Worm (Caenorhabditis elegans) whole organism, L2 larva: Measurements from ENCODE around the gene W02H5.2.

Source experiments
- C34F6.9 ChIP-seq: fragments of 150-350 bp; optimal IDR thresholded peaks from 2 replicates; lab custom pipeline; 2014; ENCODE audit warnings: missing biosample characterization, missing genetic modification characterization
- F13H6.1 ChIP-seq: sonication (generic microtip); optimal IDR thresholded peaks from 2 replicates; lab custom pipeline; 2016; ENCODE audit warnings: missing genetic modification characterization, missing compliant biosample characterization
- R02D3.7 ChIP-seq: fragments of 150-350 bp; optimal IDR thresholded peaks from 2 replicates; lab custom pipeline; 2014; ENCODE audit warnings: missing biosample characterization, missing genetic modification characterization
- Y55F3AM.14 ChIP-seq: fragments of 200-800 bp; sonication (Bioruptor generic); optimal IDR thresholded peaks from 2 replicates; lab custom pipeline; 2018; ENCODE audit warnings: mild to moderate bottlenecking, missing genetic modification characterization, missing compliant biosample characterization
- alr-1 ChIP-seq: fragments of 150-350 bp; optimal IDR thresholded peaks from 2 replicates; lab custom pipeline; 2014; ENCODE audit warnings: missing biosample characterization, missing genetic modification characterization
- aly-2 ChIP-seq: fragments of 150-350 bp; optimal IDR thresholded peaks from 2 replicates; lab custom pipeline; 2014; ENCODE audit warnings: missing biosample characterization, missing genetic modification characterization
- ama-1 ChIP-seq: fragments of 150-350 bp; optimal IDR thresholded peaks from 2 replicates; lab custom pipeline; 2018; ENCODE audit warnings: inconsistent platforms
- blmp-1 ChIP-seq: sonication (generic microtip); optimal IDR thresholded peaks from 2 replicates; lab custom pipeline; 2017; ENCODE audit warnings: missing genetic modification characterization, mild to moderate bottlenecking, missing compliant biosample characterization, antibody characterized with exemption, moderate library complexity; ENCODE audit not compliant: insufficient read depth
- ceh-16 ChIP-seq: fragments of 150-350 bp; optimal IDR thresholded peaks from 2 replicates; lab custom pipeline; 2014; ENCODE audit warnings: missing biosample characterization, missing genetic modification characterization
- ceh-82 ChIP-seq: fragments of 150-350 bp; optimal IDR thresholded peaks from 2 replicates; lab custom pipeline; 2014; ENCODE audit warnings: missing biosample characterization, missing genetic modification characterization
- crh-2 ChIP-seq: sonication (generic microtip); optimal IDR thresholded peaks from 2 replicates; lab custom pipeline; 2017; ENCODE audit warnings: missing biosample characterization, missing genetic modification characterization
- dmd-4 ChIP-seq: sonication (generic microtip); optimal IDR thresholded peaks from 2 replicates; lab custom pipeline; 2017; ENCODE audit warnings: missing biosample characterization, missing genetic modification characterization
- egl-27 ChIP-seq: sonication (generic microtip); optimal IDR thresholded peaks from 3 replicates; lab custom pipeline; 2017; ENCODE audit warnings: missing biosample characterization, missing genetic modification reagents, missing genetic modification characterization
- elt-1 ChIP-seq: fragments of 150-350 bp; optimal IDR thresholded peaks from 2 replicates; lab custom pipeline; 2014; ENCODE audit warnings: missing biosample characterization, missing genetic modification characterization
- elt-3 ChIP-seq: sonication (generic microtip); optimal IDR thresholded peaks from 2 replicates; lab custom pipeline; 2017; ENCODE audit warnings: missing biosample characterization, missing genetic modification characterization
- fos-1 ChIP-seq: fragments of 150-350 bp; optimal IDR thresholded peaks from 2 replicates; lab custom pipeline; 2014; ENCODE audit warnings: missing biosample characterization, missing genetic modification characterization
- gmeb-1 ChIP-seq: fragments of 150-350 bp; optimal IDR thresholded peaks from 2 replicates; lab custom pipeline; 2014; ENCODE audit warnings: missing biosample characterization, missing genetic modification characterization
- lin-11 ChIP-seq: fragments of 150-350 bp; sonication (generic microtip); optimal IDR thresholded peaks from 2 replicates; lab custom pipeline; 2014; ENCODE audit warnings: missing biosample characterization, missing genetic modification characterization, inconsistent platforms, mixed read lengths
- lin-13 ChIP-seq: fragments of 150-350 bp; optimal IDR thresholded peaks from 2 replicates; lab custom pipeline; 2014; ENCODE audit warnings: missing biosample characterization, missing genetic modification reagents, missing genetic modification characterization
- lin-39 ChIP-seq: fragments of 150-350 bp; optimal IDR thresholded peaks from 2 replicates; lab custom pipeline; 2014; ENCODE audit warnings: missing biosample characterization, missing genetic modification reagents, missing genetic modification characterization
- lsy-2 ChIP-seq, 2 experiments: fragments of 150-350 bp in 1 of 2; sonication (generic microtip) in 1 of 2; optimal IDR thresholded peaks; 2 replicates each; lab custom pipeline; 2014 to 2017; ENCODE audit warnings: missing biosample characterization in 2 of 2, missing genetic modification characterization in 2 of 2
- mab-5 ChIP-seq: fragments of 150-350 bp; optimal IDR thresholded peaks from 2 replicates; lab custom pipeline; 2014; ENCODE audit warnings: missing biosample characterization, missing genetic modification characterization
- mdl-1 ChIP-seq, 2 experiments: fragments of 150-350 bp in 1 of 2; sonication (generic microtip) in 1 of 2; optimal IDR thresholded peaks; 2 replicates each; lab custom pipeline; 2017; ENCODE audit warnings: missing biosample characterization in 2 of 2, missing genetic modification characterization in 2 of 2
- nhr-10 ChIP-seq: sonication (generic microtip); optimal IDR thresholded peaks from 2 replicates; lab custom pipeline; 2017; ENCODE audit warnings: missing biosample characterization, missing genetic modification characterization
- nhr-11 ChIP-seq: fragments of 150-350 bp; optimal IDR thresholded peaks from 2 replicates; lab custom pipeline; 2014; ENCODE audit warnings: missing biosample characterization, missing genetic modification characterization
- nhr-12 ChIP-seq: fragments of 150-350 bp; optimal IDR thresholded peaks from 2 replicates; lab custom pipeline; 2014; ENCODE audit warnings: missing biosample characterization, missing genetic modification characterization
- nhr-129 ChIP-seq: fragments of 150-350 bp; optimal IDR thresholded peaks from 2 replicates; lab custom pipeline; 2014; ENCODE audit warnings: missing biosample characterization, missing genetic modification characterization
- nhr-21 ChIP-seq: fragments of 150-350 bp; optimal IDR thresholded peaks from 2 replicates; lab custom pipeline; 2014; ENCODE audit warnings: missing biosample characterization, missing genetic modification characterization
- nhr-23 ChIP-seq: fragments of 150-350 bp; optimal IDR thresholded peaks from 2 replicates; lab custom pipeline; 2014; ENCODE audit warnings: missing biosample characterization, missing genetic modification reagents, missing genetic modification characterization
- nhr-25 ChIP-seq: fragments of 150-350 bp; sonication (generic microtip); optimal IDR thresholded peaks from 3 replicates; lab custom pipeline; 2014; ENCODE audit warnings: missing biosample characterization, missing genetic modification characterization
- nhr-6 ChIP-seq: fragments of 150-350 bp; optimal IDR thresholded peaks from 2 replicates; lab custom pipeline; 2014; ENCODE audit warnings: missing biosample characterization, missing genetic modification characterization
- nhr-77 ChIP-seq: fragments of 150-350 bp; optimal IDR thresholded peaks from 2 replicates; lab custom pipeline; 2014; ENCODE audit warnings: missing biosample characterization, missing genetic modification characterization
- skn-1 ChIP-seq: sonication (generic microtip); optimal IDR thresholded peaks from 2 replicates; lab custom pipeline; 2017; ENCODE audit warnings: missing biosample characterization, missing genetic modification characterization
- sma-3 ChIP-seq: sonication (generic microtip); optimal IDR thresholded peaks from 2 replicates; lab custom pipeline; 2016; ENCODE audit warnings: missing genetic modification reagents, missing genetic modification characterization, missing compliant biosample characterization
- sma-9 ChIP-seq, 2 experiments: fragments of 150-350 bp in 1 of 2; sonication (generic microtip) in 1 of 2; optimal IDR thresholded peaks; 2 replicates each; lab custom pipeline; 2014 to 2016; ENCODE audit warnings: missing genetic modification characterization in 2 of 2, mild to moderate bottlenecking in 1 of 2, missing biosample characterization in 1 of 2, missing compliant biosample characterization in 1 of 2, missing genetic modification reagents in 1 of 2, moderate library complexity in 1 of 2
- snpc-4 ChIP-seq: fragments of 150-350 bp; optimal IDR thresholded peaks from 2 replicates; lab custom pipeline; 2014; ENCODE audit warnings: missing biosample characterization, missing genetic modification characterization
- unc-55 ChIP-seq: fragments of 150-350 bp; sonication (generic microtip); optimal IDR thresholded peaks from 3 replicates; lab custom pipeline; 2014; ENCODE audit warnings: missing biosample characterization, missing genetic modification reagents, missing genetic modification characterization
- unc-62 ChIP-seq: fragments of 150-350 bp; optimal IDR thresholded peaks from 2 replicates; lab custom pipeline; 2014; ENCODE audit warnings: missing biosample characterization, missing genetic modification reagents, missing genetic modification characterization
- zag-1 ChIP-seq: fragments of 150-350 bp; optimal IDR thresholded peaks from 2 replicates; lab custom pipeline; 2014; ENCODE audit warnings: missing biosample characterization, missing genetic modification characterization
- ztf-1 ChIP-seq: fragments of 200-800 bp; sonication (Bioruptor generic); conservative IDR thresholded peaks from 2 replicates; pipeline ENCODE4 v1.3.6; 2022; ENCODE audit warnings: missing genetic modification characterization, missing compliant biosample characterization

Gene W02H5.2

ce11 chrV:2672603-2673002, 33.5 kb downstream of the W02H5.2 start, which contains the start of gene W02G9.3 (continued):
- TF ChIP-seq F13H6.1 (tag; lab: Kevin White, UChicago): peak; percentile 71
- TF ChIP-seq nhr-12 (tag; lab: Kevin White, UChicago): no peak
- TF ChIP-seq nhr-23 (tag; lab: Kevin White, UChicago): no peak
- peak; percentile 75 for TF ChIP-seq nhr-129 (tag; lab: Kevin White, UChicago)
- TF ChIP-seq lsy-2 (tag; optimal IDR thresholded peaks at IDR 0.05; lab: Kevin White, UChicago): peak; percentile 53 to 88
- no peak for TF ChIP-seq mdl-1 (tag; optimal IDR thresholded peaks at IDR 0.05; lab: Kevin White, UChicago)
- TF ChIP-seq ama-1 (lab: Kevin White, UChicago): no peak
- TF ChIP-seq nhr-11 (tag; lab: Kevin White, UChicago): peak; percentile 87
- TF ChIP-seq lin-11 (tag; lab: Kevin White, UChicago): no peak
- no peak for TF ChIP-seq skn-1 (tag; lab: Kevin White, UChicago)
- peak; percentile 50 for TF ChIP-seq snpc-4 (tag; lab: Kevin White, UChicago)
- TF ChIP-seq R02D3.7 (tag; lab: Kevin White, UChicago): no peak
- TF ChIP-seq Y55F3AM.14 (GFP tag; lab: Kevin White, UChicago): no peak
- no peak for TF ChIP-seq alr-1 (tag; lab: Kevin White, UChicago)
- peak; percentile 23 for TF ChIP-seq egl-27 (tag; lab: Kevin White, UChicago)
- no peak for TF ChIP-seq nhr-10 (tag; lab: Kevin White, UChicago)
- no peak for TF ChIP-seq elt-3 (tag; lab: Kevin White, UChicago)
- TF ChIP-seq elt-1 (tag; lab: Kevin White, UChicago): no peak
- peak; percentile 94 for TF ChIP-seq unc-55 (GFP tag; lab: Kevin White, UChicago)
- peak; percentile 43 for TF ChIP-seq nhr-21 (tag; lab: Kevin White, UChicago)
- no peak for TF ChIP-seq aly-2 (tag; lab: Kevin White, UChicago)
- no peak for TF ChIP-seq ceh-82 (tag; lab: Kevin White, UChicago)
- peak; percentile 75 for TF ChIP-seq sma-3
- TF ChIP-seq unc-62 (GFP tag; lab: Kevin White, UChicago): no peak
- TF ChIP-seq dmd-4 (tag; lab: Kevin White, UChicago): no peak
- peak; percentile 89 for TF ChIP-seq lin-13 (GFP tag; lab: Kevin White, UChicago)
- TF ChIP-seq nhr-6 (tag; lab: Kevin White, UChicago): peak; percentile 22
- no peak for TF ChIP-seq nhr-77 (tag; lab: Kevin White, UChicago)
- no peak for TF ChIP-seq blmp-1 (tag; lab: Kevin White, UChicago)
- TF ChIP-seq zag-1 (tag; lab: Kevin White, UChicago): peak; percentile 43

ce11 chrV:2673807-2674206, 34.7 kb downstream of the W02H5.2 start:
- no peak for TF ChIP-seq ceh-16 (tag; lab: Kevin White, UChicago)
- peak; percentile 4 for TF ChIP-seq sma-9 (GFP tag; optimal IDR thresholded peaks at IDR 0.05; lab: Kevin White, UChicago)
- no peak for TF ChIP-seq sma-9 (tag; optimal IDR thresholded peaks at IDR 0.05; lab: Kevin White, UChicago)
- TF ChIP-seq ztf-1 (GFP tag; lab: Robert Waterston, UW): no peak
- no peak for TF ChIP-seq nhr-6 (tag; lab: Kevin White, UChicago)
- TF ChIP-seq nhr-129 (tag; lab: Kevin White, UChicago): peak; percentile 57
- no peak for TF ChIP-seq mab-5
- peak; percentile 15 for TF ChIP-seq unc-55 (GFP tag; lab: Kevin White, UChicago)
- peak; percentile 5 for TF ChIP-seq C34F6.9 (tag; lab: Kevin White, UChicago)
- peak in 1 of 2 experiments; percentile 41 for TF ChIP-seq lsy-2 (tag; optimal IDR thresholded peaks at IDR 0.05; lab: Kevin White, UChicago)
- peak; percentile 17 for TF ChIP-seq fos-1
- peak; percentile 31 for TF ChIP-seq crh-2
- TF ChIP-seq F13H6.1 (tag; lab: Kevin White, UChicago): peak; percentile 30
- TF ChIP-seq gmeb-1 (tag; lab: Kevin White, UChicago): peak; percentile 18
- peak; percentile 57 for TF ChIP-seq lin-13 (GFP tag; lab: Kevin White, UChicago)
- no peak for TF ChIP-seq Y55F3AM.14 (GFP tag; lab: Kevin White, UChicago)
- no peak for TF ChIP-seq lin-39 (tag; lab: Kevin White, UChicago)
- TF ChIP-seq, all 48 proteins: peak for 10

- peak; percentile 10 for TF ChIP-seq nhr-25 (tag; lab: Kevin White, UChicago)
- TF ChIP-seq blmp-1 (tag; lab: Kevin White, UChicago): peak; percentile 90
- no peak for TF ChIP-seq alr-1 (tag; lab: Kevin White, UChicago)
Observed at ce11 chrV:2675692-2676091, 36.6 kb downstream of the W02H5.2 start.
